Worm (Caenorhabditis elegans) whole organism, young adult: ENCODE data around the gene Y45F3A.5.
A peak's percentile ranks its signal among the peaks of the same experiment; 100 is the strongest.

Experiments used
- F49E8.2 ChIP-seq: sonication (generic microtip); optimal IDR thresholded peaks from 3 replicates; lab custom pipeline; 2017; ENCODE audit warnings: missing genetic modification characterization, mild to moderate bottlenecking, missing compliant biosample characterization, antibody characterized with exemption, moderate library complexity; ENCODE audit not compliant: insufficient read depth
- F52B5.7 ChIP-seq: sonication (generic microtip); optimal IDR thresholded peaks from 2 replicates; lab custom pipeline; 2016; ENCODE audit warnings: mild to moderate bottlenecking, missing genetic modification characterization, missing compliant biosample characterization
- F57C9.4 ChIP-seq: sonication (generic microtip); optimal IDR thresholded peaks from 2 replicates; lab custom pipeline; 2017; ENCODE audit warnings: mild to moderate bottlenecking, missing genetic modification characterization, missing compliant biosample characterization
- Y53G8AR.9 ChIP-seq: fragments of 200-800 bp; sonication (Bioruptor generic); conservative IDR thresholded peaks from 2 replicates; pipeline ENCODE4 v1.3.6; 2022; ENCODE audit warnings: missing genetic modification reagents, missing genetic modification characterization, missing compliant biosample characterization
- Y67H2A.10 ChIP-seq: fragments of 200-800 bp; sonication (Bioruptor generic); conservative IDR thresholded peaks from 2 replicates; pipeline ENCODE4 v1.3.6; 2022; ENCODE audit warnings: missing genetic modification reagents, missing genetic modification characterization, missing compliant biosample characterization
- Y79H2A.3 ChIP-seq: fragments of 200-800 bp; sonication (Bioruptor generic); conservative IDR thresholded peaks from 2 replicates; pipeline ENCODE4 v1.3.6; 2022; ENCODE audit warnings: missing genetic modification reagents, missing genetic modification characterization, missing compliant biosample characterization
- aptf-3 ChIP-seq: fragments of 200-800 bp; sonication (Bioruptor generic); IDR thresholded peaks from 2 replicates; pipeline ENCODE4 v1.3.6; 2022; ENCODE audit warnings: missing genetic modification characterization, missing compliant biosample characterization
- attf-3 ChIP-seq: fragments of 200-800 bp; sonication (Bioruptor generic); conservative IDR thresholded peaks from 2 replicates; pipeline ENCODE4 v1.3.6; 2022; ENCODE audit warnings: missing genetic modification reagents, missing genetic modification characterization, missing compliant biosample characterization
- attf-6 ChIP-seq: fragments of 200-800 bp; sonication (Bioruptor generic); IDR thresholded peaks from 2 replicates; pipeline ENCODE4 v1.3.6; 2022; ENCODE audit warnings: missing genetic modification reagents, missing genetic modification characterization, missing compliant biosample characterization
- cebp-1 ChIP-seq, 2 experiments: fragments of 200-800 bp in 1 of 2; sonication (Bioruptor generic) in 1 of 2; sonication (generic microtip) in 1 of 2; IDR thresholded peaks in 1 of 2; optimal IDR thresholded peaks in 1 of 2; 2 replicates each; pipeline versions ENCODE4 v1.3.6 to Lab custom; 2017 to 2022; ENCODE audit warnings: missing compliant biosample characterization in 2 of 2, missing genetic modification characterization in 2 of 2, mild to moderate bottlenecking in 1 of 2, missing genetic modification reagents in 1 of 2, moderate library complexity in 1 of 2
- cebp-2 ChIP-seq: fragments of 200-800 bp; sonication (Bioruptor generic); IDR thresholded peaks from 2 replicates; pipeline ENCODE4 v1.3.6; 2022; ENCODE audit warnings: missing genetic modification characterization, missing compliant biosample characterization
- ceh-100 ChIP-seq: fragments of 200-800 bp; sonication (Bioruptor generic); IDR thresholded peaks from 2 replicates; pipeline ENCODE4 v1.3.6; 2022; ENCODE audit warnings: missing genetic modification reagents, missing genetic modification characterization, missing compliant biosample characterization
- ceh-40 ChIP-seq: fragments of 200-800 bp; sonication (Bioruptor generic); IDR thresholded peaks from 2 replicates; pipeline ENCODE4 v1.3.6; 2022; ENCODE audit warnings: missing genetic modification characterization, missing compliant biosample characterization
- ceh-79 ChIP-seq: sonication (generic microtip); optimal IDR thresholded peaks from 2 replicates; lab custom pipeline; 2017; ENCODE audit warnings: mild to moderate bottlenecking, missing genetic modification characterization, missing compliant biosample characterization
- efl-1 ChIP-seq: fragments of 150-350 bp; optimal IDR thresholded peaks from 2 replicates; lab custom pipeline; 2014; ENCODE audit warnings: missing biosample characterization, missing genetic modification reagents, missing genetic modification characterization
- egl-44 ChIP-seq: fragments of 200-800 bp; sonication (Bioruptor generic); IDR thresholded peaks from 2 replicates; pipeline ENCODE4 v1.3.6; 2022; ENCODE audit warnings: missing genetic modification reagents, missing genetic modification characterization, missing compliant biosample characterization
- ekl-4 ChIP-seq: fragments of 200-800 bp; sonication (Bioruptor generic); IDR thresholded peaks from 2 replicates; pipeline ENCODE4 v1.3.6; 2022; ENCODE audit warnings: missing genetic modification reagents, missing genetic modification characterization, missing compliant biosample characterization
- him-1 ChIP-seq: sonication (generic microtip); optimal IDR thresholded peaks from 2 replicates; lab custom pipeline; 2016; ENCODE audit warnings: missing genotype, missing genetic modification reagents, missing genetic modification characterization, missing compliant biosample characterization
- hmg-1.2 ChIP-seq: fragments of 200-800 bp; sonication (Bioruptor generic); IDR thresholded peaks from 2 replicates; pipeline ENCODE4 v1.3.6; 2022; ENCODE audit warnings: missing genetic modification reagents, missing genetic modification characterization, missing compliant biosample characterization
- hmg-20 ChIP-seq: fragments of 200-800 bp; sonication (Bioruptor generic); IDR thresholded peaks from 2 replicates; pipeline ENCODE4 v1.3.6; 2022; ENCODE audit warnings: missing genetic modification reagents, missing genetic modification characterization, missing compliant biosample characterization
- hrde-1 ChIP-seq: sonication (generic microtip); optimal IDR thresholded peaks from 2 replicates; lab custom pipeline; 2016; ENCODE audit warnings: missing genetic modification characterization, mild to moderate bottlenecking, missing compliant biosample characterization, moderate library complexity, missing genotype, missing genetic modification reagents, borderline replicate concordance
- lin-26 ChIP-seq: fragments of 200-800 bp; sonication (Bioruptor generic); IDR thresholded peaks from 2 replicates; pipeline ENCODE4 v1.3.6; 2022; ENCODE audit warnings: missing genetic modification reagents, missing genetic modification characterization, missing compliant biosample characterization
- lsl-1 ChIP-seq: fragments of 200-800 bp; sonication (Bioruptor generic); optimal IDR thresholded peaks from 2 replicates; lab custom pipeline; 2018; ENCODE audit warnings: mild to moderate bottlenecking, missing genetic modification characterization, moderate library complexity, missing compliant biosample characterization
- madf-6 ChIP-seq: fragments of 200-800 bp; sonication (Bioruptor generic); IDR thresholded peaks from 2 replicates; pipeline ENCODE4 v1.3.6; 2022; ENCODE audit warnings: missing genetic modification reagents, missing genetic modification characterization, missing compliant biosample characterization
- madf-8 ChIP-seq: fragments of 200-800 bp; sonication (Bioruptor generic); conservative IDR thresholded peaks from 2 replicates; pipeline ENCODE4 v1.3.6; 2022; ENCODE audit warnings: missing genetic modification reagents, missing genetic modification characterization, missing compliant biosample characterization
- mcd-1 ChIP-seq: fragments of 200-800 bp; sonication (Bioruptor generic); IDR thresholded peaks from 2 replicates; pipeline ENCODE4 v1.3.6; 2022; ENCODE audit warnings: missing genetic modification reagents, missing genetic modification characterization, missing compliant biosample characterization
- nfyb-1 ChIP-seq: fragments of 200-800 bp; sonication (Bioruptor generic); IDR thresholded peaks from 2 replicates; pipeline ENCODE4 v1.3.6; 2022; ENCODE audit warnings: missing genetic modification reagents, missing genetic modification characterization, missing compliant biosample characterization
- nhr-179 ChIP-seq: sonication (generic microtip); optimal IDR thresholded peaks from 2 replicates; lab custom pipeline; 2016; ENCODE audit warnings: mild to moderate bottlenecking, missing genetic modification characterization, missing compliant biosample characterization
- nhr-90 ChIP-seq: sonication (generic microtip); optimal IDR thresholded peaks from 2 replicates; lab custom pipeline; 2016; ENCODE audit warnings: missing genotype, mild to moderate bottlenecking, missing genetic modification characterization, missing compliant biosample characterization
- pha-4 ChIP-seq: fragments of 150-350 bp; sonication (generic microtip); optimal IDR thresholded peaks from 2 replicates; lab custom pipeline; 2014; ENCODE audit warnings: missing biosample characterization, missing genetic modification reagents, missing genetic modification characterization
- rcor-1 ChIP-seq: fragments of 200-800 bp; sonication (Bioruptor generic); IDR thresholded peaks from 2 replicates; pipeline ENCODE4 v1.3.6; 2022; ENCODE audit warnings: missing genetic modification reagents, missing genetic modification characterization, missing compliant biosample characterization
- sdz-38 ChIP-seq: sonication (generic microtip); optimal IDR thresholded peaks from 2 replicates; lab custom pipeline; 2016; ENCODE audit warnings: missing genotype, missing genetic modification characterization, missing compliant biosample characterization
- snpc-1.3 ChIP-seq: sonication (generic microtip); optimal IDR thresholded peaks from 2 replicates; lab custom pipeline; 2017; ENCODE audit warnings: missing genetic modification characterization, mild to moderate bottlenecking, missing compliant biosample characterization, antibody characterized with exemption, moderate library complexity, missing genotype, missing genetic modification reagents; ENCODE audit not compliant: insufficient read depth
- snpc-4 ChIP-seq, 5 experiments: fragments of 150-350 bp in 1 of 5; sonication (generic microtip) in 4 of 5; optimal IDR thresholded peaks; 2 replicates each; lab custom pipeline; 2014 to 2018; ENCODE audit warnings: missing genetic modification characterization in 5 of 5, missing biosample characterization in 3 of 5, antibody characterized with exemption in 2 of 5, mild to moderate bottlenecking in 2 of 5, missing compliant biosample characterization in 2 of 5, missing genotype in 2 of 5, moderate library complexity in 2 of 5, missing genetic modification reagents in 1 of 5
- tbx-9 ChIP-seq: sonication (generic microtip); optimal IDR thresholded peaks from 2 replicates; lab custom pipeline; 2016; ENCODE audit warnings: borderline replicate concordance, missing genetic modification characterization, inconsistent platforms, missing compliant biosample characterization
- xnd-1 ChIP-seq: sonication (generic microtip); optimal IDR thresholded peaks from 2 replicates; lab custom pipeline; 2016; ENCODE audit warnings: missing genotype, missing genetic modification reagents, missing genetic modification characterization, missing compliant biosample characterization
- zfh-2 ChIP-seq: fragments of 200-800 bp; sonication (Bioruptor generic); conservative IDR thresholded peaks from 2 replicates; pipeline ENCODE4 v1.3.6; 2022; ENCODE audit warnings: missing genetic modification reagents, missing genetic modification characterization, missing compliant biosample characterization
- zim-3 ChIP-seq: sonication (generic microtip); optimal IDR thresholded peaks from 2 replicates; lab custom pipeline; 2017; ENCODE audit warnings: mild to moderate bottlenecking, missing genetic modification characterization, moderate library complexity, missing compliant biosample characterization
- ztf-26 ChIP-seq: sonication (generic microtip); optimal IDR thresholded peaks from 2 replicates; lab custom pipeline; 2017; ENCODE audit warnings: missing genetic modification characterization, missing compliant biosample characterization
- ztf-6 ChIP-seq: fragments of 200-800 bp; sonication (Bioruptor generic); IDR thresholded peaks from 2 replicates; pipeline ENCODE4 v1.3.6; 2022; ENCODE audit warnings: missing genetic modification reagents, missing genetic modification characterization, missing compliant biosample characterization

The Y45F3A.5 gene

DNA sequence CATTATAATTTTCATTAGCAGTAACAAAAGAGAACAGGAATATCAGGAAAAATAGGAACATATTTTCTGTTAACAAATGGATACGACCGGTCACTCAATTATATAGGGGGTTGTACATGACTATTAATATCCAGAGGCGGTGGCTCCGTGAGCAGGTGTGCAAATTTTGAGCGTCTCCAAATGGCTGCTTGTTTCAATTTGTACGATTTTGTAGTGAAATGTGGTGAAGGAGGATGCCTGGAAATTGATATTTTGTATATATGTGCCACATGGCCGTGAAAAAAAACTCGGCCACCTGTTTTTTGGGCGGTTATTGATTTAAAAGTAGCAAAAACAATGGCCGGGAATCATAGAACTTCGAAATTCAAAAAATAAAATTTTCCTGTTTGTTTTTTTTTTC is 6.6 kb upstream of the Y45F3A.5 start, which contains the start of gene Y45F3A.8:
Y45F3A.8 (minus strand) TSS at position 101 of the 400 bp plus-strand sequence.
- TF ChIP-seq attf-3 (GFP tag; lab: Robert Waterston, UW) (no peak), xnd-1 (tag; lab: Kevin White, UChicago) (no peak), efl-1 (GFP tag; lab: Kevin White, UChicago) (no peak), hmg-1.2 (GFP tag; lab: Robert Waterston, UW) (no peak), madf-6 (GFP tag; lab: Robert Waterston, UW) (no peak), F52B5.7 (no peak), lsl-1 (no peak), cebp-1 (GFP tag; IDR thresholded peaks at IDR 0.05; lab: Robert Waterston, UW) (no peak), cebp-1 (tag; optimal IDR thresholded peaks at IDR 0.05; lab: Kevin White, UChicago) (no peak), pha-4 (tag; lab: Kevin White, UChicago) (no peak)

DNA sequence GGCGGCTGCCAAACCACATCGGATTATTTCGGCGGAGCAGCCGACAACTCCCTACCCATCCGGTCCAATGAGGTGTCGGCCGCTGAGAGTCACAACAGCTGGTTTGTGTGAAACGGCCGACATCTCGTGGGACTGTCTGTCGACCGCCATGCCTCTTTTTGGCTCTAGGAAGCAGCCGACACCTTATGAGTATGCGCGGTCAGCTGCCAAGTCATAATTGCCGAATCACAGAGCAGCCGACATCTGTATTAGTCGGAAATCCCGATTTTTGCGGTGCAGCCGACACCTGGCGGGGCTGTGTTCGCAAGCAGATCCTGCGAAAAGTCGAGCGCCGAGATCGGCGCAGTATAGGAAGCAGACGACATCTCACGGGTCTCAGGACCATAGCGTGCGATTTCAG is 5.9 kb upstream of the Y45F3A.5 start:
- TF ChIP-seq sdz-38 = no peak
- peak; percentile 49 for TF ChIP-seq snpc-4 (GFP tag; optimal IDR thresholded peaks at IDR 0.05; lab: Kevin White, UChicago)
- no peak for TF ChIP-seq snpc-4 (tag; optimal IDR thresholded peaks at IDR 0.05; lab: Kevin White, UChicago)
- TF ChIP-seq zfh-2 (GFP tag; lab: Robert Waterston, UW) = peak; percentile 76
- TF ChIP-seq egl-44 (GFP tag; lab: Robert Waterston, UW) = no peak
- TF ChIP-seq F49E8.2 (tag; lab: Kevin White, UChicago) = no peak
- TF ChIP-seq snpc-1.3 (tag; lab: Kevin White, UChicago) = no peak

DNA sequence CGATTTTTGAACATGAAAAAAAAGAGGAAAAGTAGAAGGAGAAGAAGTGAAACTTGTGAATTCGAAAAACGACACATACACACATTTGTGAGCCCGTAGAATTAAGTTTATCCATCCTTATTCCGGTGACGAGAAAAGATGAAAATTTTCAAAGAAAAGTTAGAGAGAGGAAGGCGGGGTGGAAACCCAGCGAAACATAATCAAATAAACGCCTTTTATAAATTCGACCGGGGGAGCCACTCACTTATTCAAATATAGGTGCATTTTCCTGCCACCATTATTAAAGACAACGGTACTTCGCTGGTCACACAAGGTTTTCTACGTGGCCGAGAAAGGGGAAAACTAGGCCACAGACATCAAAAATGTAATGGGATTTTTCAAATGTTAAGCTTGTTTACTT is 2.7 kb downstream of the Y45F3A.5 start:
- TF ChIP-seq lin-26 (GFP tag; lab: Robert Waterston, UW) = 0 out of 2 replicates have a peak, but pooled peaks have one; percentile 25
- TF ChIP-seq ceh-40 = no peak

DNA sequence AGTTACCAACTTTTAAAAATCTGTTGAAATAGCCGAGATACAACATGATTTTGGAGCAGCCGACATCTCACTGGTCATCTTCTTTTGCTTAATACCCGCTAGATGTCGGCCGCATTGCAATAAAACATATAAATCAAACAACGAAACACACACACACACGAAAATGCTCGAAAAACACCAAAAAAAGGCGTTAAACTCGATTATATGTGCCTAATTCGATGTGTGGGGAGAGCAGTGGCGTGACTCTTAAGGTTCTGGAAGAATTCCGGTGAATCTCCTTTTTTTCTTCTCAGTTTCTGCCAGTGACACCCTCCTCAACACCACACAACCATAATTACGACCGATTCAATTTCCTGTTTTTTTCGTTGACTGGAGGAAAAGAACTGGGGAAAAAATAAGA is 5.9 kb downstream of the Y45F3A.5 start:
- TF ChIP-seq snpc-4 (GFP tag; optimal IDR thresholded peaks at IDR 0.05; lab: Kevin White, UChicago) (no peak), snpc-4 (tag; optimal IDR thresholded peaks at IDR 0.05; lab: Kevin White, UChicago) (peak in 2 of 4 experiments; percentile 36 to 69), ztf-26 (tag; lab: Kevin White, UChicago) (no peak), nfyb-1 (GFP tag; lab: Robert Waterston, UW) (no peak)

DNA sequence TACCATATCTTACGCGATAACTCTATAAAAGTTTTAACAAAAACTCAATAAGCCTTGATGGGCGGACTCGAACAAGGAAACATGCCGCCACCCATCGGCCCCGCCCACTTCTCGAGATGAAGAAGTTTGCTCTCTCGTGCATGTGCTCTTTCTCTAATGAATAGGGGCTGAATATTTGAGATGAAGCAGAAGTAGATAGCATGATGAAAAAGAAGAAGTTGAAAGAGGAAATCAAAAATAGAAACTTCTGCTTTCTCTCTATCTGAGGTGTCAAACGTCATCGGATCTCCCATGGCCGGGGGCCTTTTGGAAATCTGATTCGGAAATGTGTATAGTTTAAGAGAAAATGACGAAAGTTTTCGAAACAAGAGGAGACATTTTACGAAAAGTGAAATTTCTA is 7.3 kb downstream of the Y45F3A.5 start:
- TF ChIP-seq F57C9.4 (tag; lab: Kevin White, UChicago) (no peak), ekl-4 (GFP tag; lab: Robert Waterston, UW) (no peak), nhr-179 (tag; lab: Kevin White, UChicago) (no peak), cebp-1 (GFP tag; IDR thresholded peaks at IDR 0.05; lab: Robert Waterston, UW) (no peak), cebp-1 (tag; optimal IDR thresholded peaks at IDR 0.05; lab: Kevin White, UChicago) (no peak), zim-3 (no peak), madf-8 (GFP tag; lab: Robert Waterston, UW) (no peak), ceh-100 (GFP tag; lab: Robert Waterston, UW) (no peak), rcor-1 (no peak), hmg-20 (GFP tag; lab: Robert Waterston, UW) (no peak)

DNA sequence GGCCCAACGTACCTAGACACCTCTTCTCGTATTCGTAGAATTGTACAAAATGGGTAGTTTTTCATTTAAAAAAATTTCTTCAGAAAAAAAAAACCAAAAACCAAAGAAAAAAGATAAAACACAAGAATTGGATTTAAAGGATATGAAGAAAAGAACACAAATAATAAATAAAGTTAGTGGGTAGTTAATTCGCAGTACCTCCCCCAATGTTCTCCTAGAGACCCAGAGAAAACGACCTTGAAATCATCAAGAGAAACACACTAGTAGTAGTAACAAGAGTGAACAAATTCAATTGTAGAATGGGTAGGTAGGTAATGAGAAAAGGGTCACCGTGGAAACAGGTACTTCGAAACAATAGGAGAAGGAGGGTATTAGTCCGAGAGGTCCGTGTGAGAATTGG is 8.4 kb downstream of the Y45F3A.5 start:
- TF ChIP-seq Y53G8AR.9 (GFP tag; lab: Robert Waterston, UW) = no peak
- TF ChIP-seq ceh-79 = no peak
- TF ChIP-seq Y79H2A.3 (GFP tag; lab: Robert Waterston, UW) = no peak
- no peak for TF ChIP-seq hrde-1 (tag; lab: Kevin White, UChicago)
- TF ChIP-seq him-1 (tag; lab: Kevin White, UChicago) = no peak
- no peak for TF ChIP-seq tbx-9
- TF ChIP-seq ztf-6 (GFP tag; lab: Robert Waterston, UW) = no peak
- no peak for TF ChIP-seq mcd-1 (GFP tag; lab: Robert Waterston, UW)
- no peak for TF ChIP-seq attf-6 (GFP tag; lab: Robert Waterston, UW)
- no peak for TF ChIP-seq Y67H2A.10 (GFP tag; lab: Robert Waterston, UW)
- TF ChIP-seq nhr-90 (tag; lab: Kevin White, UChicago) = no peak
- no peak for TF ChIP-seq aptf-3 (GFP tag; lab: Robert Waterston, UW)
- no peak for TF ChIP-seq cebp-2 (GFP tag; lab: Robert Waterston, UW)
